Worm (Caenorhabditis elegans) whole organism, dauer: ENCODE measurements around the gene F34H10.1.

Experiments
- unc-62 ChIP-seq: sonication (generic microtip); optimal IDR thresholded peaks from 2 replicates; lab custom pipeline; 2017; ENCODE audit warnings: missing biosample characterization, missing genetic modification reagents, missing genetic modification characterization

The F34H10.1 gene

DNA sequence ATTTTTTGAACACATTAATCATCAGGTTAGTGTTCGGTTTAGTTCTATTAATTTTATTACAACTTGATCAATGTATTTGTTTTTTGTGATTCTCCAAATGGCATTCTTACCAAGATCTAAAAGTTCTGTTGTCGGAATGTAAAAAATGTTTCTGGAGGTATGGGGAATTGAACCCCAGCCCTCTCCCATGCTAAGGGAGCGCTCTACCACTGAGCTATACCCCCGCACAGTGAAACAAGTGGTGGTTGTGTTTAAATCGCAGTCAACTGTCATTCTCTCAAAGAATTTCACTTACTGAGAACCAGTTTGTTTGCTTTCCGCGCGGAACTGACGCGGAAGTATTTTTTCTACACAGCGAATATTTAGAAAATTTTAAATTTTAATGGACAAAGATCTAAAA is 11.8 kb downstream of the F34H10.1 start:
- TF ChIP-seq unc-62 (GFP tag; lab: Kevin White, UChicago): no peak

DNA sequence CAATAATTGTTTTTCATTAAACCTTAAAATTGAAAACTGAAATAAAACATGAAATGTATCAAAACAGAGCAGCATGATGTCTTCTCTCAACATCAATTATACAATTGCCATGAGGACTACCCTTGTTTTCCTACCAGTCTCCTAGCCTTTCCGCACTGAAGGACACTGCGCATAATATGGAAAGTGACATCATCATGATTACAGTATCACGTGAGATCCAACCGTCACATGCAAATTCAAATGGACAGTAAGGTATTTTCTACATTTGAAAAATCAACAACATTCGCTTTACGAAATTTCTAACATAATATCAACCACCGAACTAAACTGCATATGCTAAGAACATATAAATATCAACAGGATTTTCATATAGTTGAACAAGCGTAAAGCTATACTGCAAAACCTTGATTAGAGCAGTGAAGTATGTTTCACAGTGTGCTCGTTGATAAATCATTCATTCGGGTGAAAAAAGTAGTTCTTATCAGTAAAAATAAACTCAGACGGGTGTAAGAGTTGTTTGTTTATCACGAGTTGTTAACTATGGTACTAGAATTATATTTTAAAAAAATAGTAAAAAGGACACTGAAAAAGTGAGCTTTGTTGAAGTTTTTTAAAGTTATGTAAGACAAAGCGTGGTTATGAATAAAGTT is 13.0 kb downstream of the F34H10.1 start:
- TF ChIP-seq unc-62 (GFP tag; lab: Kevin White, UChicago): no peak

DNA sequence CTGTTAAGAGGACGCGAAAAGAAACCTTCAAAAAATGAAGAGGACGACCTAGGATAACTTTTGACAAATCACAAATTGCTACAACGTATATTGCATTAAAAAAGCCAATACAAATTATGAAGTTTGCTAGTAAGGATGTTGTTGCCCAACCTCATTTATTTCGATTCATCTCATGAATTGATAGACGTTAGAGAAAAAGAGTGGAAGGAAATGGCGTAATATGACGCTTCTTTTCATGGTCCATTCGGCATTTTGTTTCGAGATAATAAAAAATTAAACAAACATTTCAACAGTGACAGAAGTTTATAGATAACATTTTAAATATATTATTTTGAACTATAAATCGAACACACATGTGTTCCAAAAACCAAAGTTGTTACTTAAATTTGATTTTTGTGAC is 15.0 kb downstream of the F34H10.1 start:
- no peak for TF ChIP-seq unc-62 (GFP tag; lab: Kevin White, UChicago)

DNA sequence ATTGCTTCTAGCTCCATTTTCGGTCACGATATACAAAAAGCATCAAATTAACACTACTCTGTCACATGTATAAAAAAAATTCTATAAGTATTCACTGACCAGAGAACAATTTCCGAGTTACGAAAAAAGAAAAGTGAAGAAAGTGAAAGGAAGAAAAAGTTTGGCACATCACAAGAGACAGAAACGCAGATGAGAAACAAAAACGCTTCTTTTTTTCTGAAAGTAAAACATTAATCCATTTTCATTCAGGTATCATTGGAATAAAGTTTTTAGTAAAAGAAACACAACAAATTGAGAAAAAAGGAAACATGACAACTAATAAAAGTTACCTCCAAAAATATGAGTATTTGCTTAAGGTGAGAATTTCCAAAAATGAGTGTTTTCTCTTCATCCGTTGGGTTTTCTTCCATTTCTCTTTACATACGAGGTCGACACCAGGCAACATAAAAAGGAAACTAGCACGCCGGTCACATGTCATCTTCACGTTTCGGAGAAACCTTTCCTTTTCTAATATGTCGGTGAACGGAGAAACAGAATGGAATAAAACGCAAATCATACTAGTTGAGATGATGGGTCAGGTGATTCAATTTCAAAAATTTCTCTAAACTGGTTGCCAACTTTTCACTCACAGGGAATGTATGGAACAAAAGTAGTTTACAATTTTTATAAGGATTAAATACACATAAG is 17.0 kb downstream of the F34H10.1 start:
- no peak for TF ChIP-seq unc-62 (GFP tag; lab: Kevin White, UChicago)

DNA sequence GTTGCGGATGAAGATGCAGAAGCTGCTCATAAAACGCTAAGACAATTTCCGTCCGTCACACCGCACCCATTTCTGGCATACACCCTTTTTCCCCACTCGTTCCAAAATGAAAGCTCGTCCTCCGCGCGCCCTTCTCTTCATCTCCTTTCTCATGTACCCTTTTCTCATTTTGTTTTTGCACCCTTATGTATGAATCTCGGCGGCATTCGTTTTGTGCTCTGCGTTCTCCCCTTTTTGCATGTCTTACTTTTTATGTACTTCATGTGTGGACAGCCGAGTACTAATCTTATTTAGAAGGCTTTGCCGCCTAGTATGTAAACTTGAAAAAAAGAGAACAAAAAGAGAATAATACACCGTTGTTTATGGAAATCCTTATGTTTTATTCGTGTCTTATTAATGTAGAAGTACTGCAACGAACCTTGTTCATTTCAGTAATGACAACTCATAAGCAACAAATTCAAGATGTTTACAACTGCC is 22.2 kb downstream of the F34H10.1 start, which contains the start of gene F34H10.4:
TSS of gene F34H10.4 (plus strand) at position 427 of the 477 bp plus-strand sequence.
- TF ChIP-seq unc-62 (GFP tag; lab: Kevin White, UChicago): no peak

DNA sequence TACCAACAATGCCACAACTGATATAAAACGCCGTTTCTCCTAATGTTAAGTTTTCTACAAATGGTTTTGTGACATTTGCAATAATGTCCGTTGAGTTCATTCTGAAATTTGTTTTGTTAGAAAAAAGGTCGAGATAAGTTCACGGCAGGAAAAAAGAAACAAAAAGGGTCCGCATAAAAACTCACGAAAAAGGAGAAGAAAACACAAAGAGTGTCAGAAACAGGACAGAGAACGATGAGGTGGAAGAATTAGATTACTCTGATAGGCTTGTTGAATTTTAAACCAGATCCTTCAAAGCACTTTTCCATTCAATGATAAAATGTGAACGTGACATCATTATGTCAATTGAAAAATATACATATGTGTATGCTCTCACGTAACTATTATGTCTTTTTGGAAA is 27.1 kb downstream of the F34H10.1 start, which contains the start of gene aex-2:
TSS of gene aex-2 (minus strand) at position 101 of the 400 bp plus-strand sequence.
- no peak for TF ChIP-seq unc-62 (GFP tag; lab: Kevin White, UChicago)

DNA sequence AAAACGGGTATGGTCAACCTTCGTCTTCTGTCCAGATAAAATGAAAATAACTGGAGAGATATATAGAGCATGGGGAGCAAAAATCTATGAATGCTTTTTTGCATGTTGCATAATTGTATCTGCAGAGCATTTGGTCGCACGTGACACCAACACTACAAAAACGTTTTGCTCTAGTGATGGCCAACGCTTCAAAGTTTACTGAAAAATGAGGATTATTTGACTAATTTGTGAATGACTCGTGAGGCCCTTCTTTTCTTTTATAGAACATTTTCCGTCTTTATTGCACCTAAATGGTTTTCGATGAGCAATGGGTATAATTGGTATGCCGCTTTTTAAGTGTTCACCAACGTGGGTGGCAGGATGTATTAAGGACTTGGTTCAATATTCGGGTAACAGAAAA is 27.6 kb downstream of the F34H10.1 start:
- TF ChIP-seq unc-62 (GFP tag; lab: Kevin White, UChicago): no peak

DNA sequence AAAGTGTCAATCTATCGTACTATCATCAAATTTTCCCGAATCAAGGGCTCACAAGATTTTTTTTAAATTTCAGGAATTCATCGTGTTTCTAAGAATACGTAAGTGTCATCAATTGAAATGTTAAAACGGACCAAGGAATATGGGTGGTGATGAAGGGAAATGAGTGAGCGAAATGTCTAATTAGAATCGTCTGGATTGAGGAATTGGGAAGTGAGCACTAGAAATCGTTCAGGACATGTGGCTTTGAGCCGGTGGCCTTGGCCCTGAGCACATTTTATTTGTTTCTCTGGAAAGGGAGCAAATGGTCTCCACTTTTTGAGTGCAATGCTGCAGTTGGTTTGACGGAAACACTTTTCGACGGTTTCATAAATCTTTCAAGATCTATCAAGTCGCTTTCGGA is 28.3 kb downstream of the F34H10.1 start:
- no peak for TF ChIP-seq unc-62 (GFP tag; lab: Kevin White, UChicago)

DNA sequence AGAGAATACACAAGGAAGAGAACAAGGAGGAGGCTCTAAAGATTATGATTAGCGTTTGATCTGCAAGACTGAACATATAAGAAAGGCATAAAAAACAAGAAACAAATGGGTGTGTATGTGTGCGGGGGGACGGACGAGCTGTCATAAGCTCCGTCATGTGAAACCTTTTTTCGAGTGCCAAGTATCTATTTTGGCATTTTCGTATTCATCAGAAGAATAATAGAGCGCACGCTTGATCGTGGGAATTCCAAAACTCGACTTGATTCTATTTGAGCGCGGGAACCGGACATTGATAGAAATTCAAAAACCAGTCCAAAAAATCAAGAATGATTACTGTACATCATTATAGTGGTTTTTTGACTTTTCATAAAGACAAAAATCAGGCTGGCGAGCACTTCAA is 30.8 kb downstream of the F34H10.1 start:
- no peak for TF ChIP-seq unc-62 (GFP tag; lab: Kevin White, UChicago)

DNA sequence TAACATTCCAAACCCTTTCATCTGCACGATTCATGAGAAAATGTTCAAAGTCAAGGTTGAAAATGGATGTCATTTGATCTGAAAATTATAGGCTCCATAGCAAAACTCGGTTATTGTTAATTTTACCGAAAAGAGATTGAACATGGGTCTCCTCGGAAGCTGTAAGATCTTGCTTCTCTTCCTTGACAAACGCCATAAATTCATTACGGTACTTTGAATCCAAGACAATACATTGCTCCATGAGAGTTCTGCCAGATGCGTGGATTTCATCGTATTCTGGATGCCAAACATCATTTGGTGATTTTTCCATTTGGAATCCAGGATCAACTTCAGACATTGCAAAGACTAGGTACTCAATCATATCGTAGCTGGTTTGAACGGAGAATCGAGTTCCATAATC is 40.0 kb downstream of the F34H10.1 start:
- TF ChIP-seq unc-62 (GFP tag; lab: Kevin White, UChicago): no peak

DNA sequence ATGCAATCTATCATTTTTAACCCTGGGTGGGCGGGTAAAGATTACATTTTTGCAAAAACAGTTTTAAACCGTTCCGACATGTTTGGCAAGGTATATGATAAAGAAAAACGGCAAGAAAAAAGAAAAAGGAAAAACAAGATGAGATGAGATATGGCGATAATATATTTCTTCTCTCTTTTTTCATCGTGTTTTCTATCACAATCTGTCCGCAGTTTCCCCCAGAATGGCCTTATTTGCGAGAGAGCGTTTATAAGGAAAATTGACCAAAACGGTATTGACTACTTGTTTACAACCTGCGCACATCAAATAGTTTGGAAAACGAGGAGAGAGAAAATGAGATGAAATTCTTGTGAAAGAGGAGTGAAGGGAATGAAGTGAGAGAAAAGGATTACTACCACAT is 41.5 kb downstream of the F34H10.1 start:
- TF ChIP-seq unc-62 (GFP tag; lab: Kevin White, UChicago): no peak

DNA sequence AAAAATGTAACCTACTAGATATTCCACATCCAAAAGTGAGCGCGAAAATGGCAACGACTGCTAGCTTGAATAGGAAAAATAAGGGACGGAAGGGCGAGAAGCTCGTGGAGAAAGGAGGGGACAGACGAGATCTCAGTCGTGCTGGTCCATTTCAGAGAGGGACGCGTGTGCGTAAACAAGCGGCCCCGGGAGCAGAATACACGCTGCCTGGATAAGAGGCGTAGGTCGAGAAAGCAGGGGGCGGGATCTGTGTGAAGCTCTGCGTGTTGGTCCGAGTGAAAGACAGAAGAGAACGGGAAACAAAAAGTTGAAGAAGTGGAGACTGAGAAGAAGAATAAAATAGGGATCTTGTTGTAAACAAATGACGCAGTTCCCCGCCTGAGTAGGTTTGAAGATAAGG is 42.6 kb downstream of the F34H10.1 start, which contains the start of gene T14B1.1:
TSS of gene T14B1.1 (minus strand) at position 170 of the 400 bp plus-strand sequence.
- no peak for TF ChIP-seq unc-62 (GFP tag; lab: Kevin White, UChicago)

DNA sequence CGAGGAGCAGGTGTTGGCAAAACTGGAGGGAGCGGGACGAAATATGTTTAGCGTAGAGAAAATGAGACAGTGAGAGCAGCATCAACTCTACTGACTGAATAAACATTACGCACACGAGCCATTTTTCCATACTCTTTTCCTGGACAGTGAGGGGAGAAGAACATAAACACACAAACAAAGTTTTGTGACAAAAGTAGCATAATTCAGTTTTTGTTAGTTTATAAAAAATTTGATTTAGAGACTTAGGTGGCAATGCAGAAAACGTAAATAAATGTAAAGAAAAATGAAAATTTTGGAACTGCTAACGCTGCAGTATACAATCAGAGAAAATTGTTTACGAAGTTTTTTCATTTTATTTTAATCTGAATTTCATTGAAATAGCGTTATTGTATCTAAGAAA is 47.3 kb downstream of the F34H10.1 start:
- TF ChIP-seq unc-62 (GFP tag; lab: Kevin White, UChicago): no peak

DNA sequence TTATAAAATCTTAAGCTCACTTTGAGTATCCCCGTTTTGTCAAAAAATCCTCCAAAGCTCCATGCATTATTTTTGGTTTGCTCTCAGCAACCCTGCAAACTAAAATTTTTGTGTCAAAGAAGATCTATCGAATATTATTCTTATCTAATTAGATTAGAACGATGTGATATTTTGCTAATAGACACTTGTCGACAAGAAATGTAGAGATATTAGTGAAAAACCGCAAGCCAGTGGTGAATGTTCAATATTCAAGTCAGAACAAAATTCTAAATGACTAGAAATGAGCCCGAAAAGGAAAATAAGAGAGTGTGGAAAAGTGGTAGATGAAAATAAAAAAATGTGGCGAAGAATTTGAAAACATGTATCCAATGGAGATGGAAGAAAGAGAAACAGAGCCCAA is 48.9 kb downstream of the F34H10.1 start, which contains the start of gene C43C3.4:
TSS of gene C43C3.4 (minus strand) at position 101 of the 400 bp plus-strand sequence.
- no peak for TF ChIP-seq unc-62 (GFP tag; lab: Kevin White, UChicago)

DNA sequence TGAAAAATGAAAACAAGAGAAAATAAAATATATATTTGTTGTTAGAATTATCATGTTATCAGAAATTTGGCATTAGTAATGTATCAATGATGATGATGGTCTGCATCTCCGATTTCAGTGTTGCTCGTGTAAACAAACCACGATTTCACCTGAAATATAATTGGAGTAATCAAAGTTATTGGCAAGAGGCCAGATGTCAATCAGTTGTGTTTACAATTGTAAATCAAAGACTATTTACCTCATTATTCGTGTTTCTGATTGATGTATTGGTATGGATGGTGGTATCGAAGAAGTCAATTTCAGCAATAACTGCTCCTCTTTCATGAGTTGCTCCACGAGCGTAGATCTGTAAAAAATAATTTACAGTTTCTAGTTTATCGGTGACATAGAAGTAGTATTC is 50.1 kb downstream of the F34H10.1 start:
- TF ChIP-seq unc-62 (GFP tag; lab: Kevin White, UChicago): no peak
